Worm (Caenorhabditis elegans): Measurements from ENCODE around the gene srbc-65.
A peak's percentile ranks its signal among the peaks of the same experiment; 100 is the strongest.

Gene srbc-65

ce11 chrV:16526858-16527257 lies 23.9 kb upstream of the srbc-65 start, which contains the start of gene F36D3.8:
TSS of gene F36D3.8 (plus strand) at chrV:16527158.
- TF ChIP-seq nhr-77 (tag; optimal IDR thresholded peaks at IDR 0.05) (no peak), ztf-11 (tag; optimal IDR thresholded peaks at IDR 0.05) (no peak), unc-55 (GFP tag; optimal IDR thresholded peaks at IDR 0.05) (no peak), nhr-6 (tag; optimal IDR thresholded peaks at IDR 0.05) (no peak), nhr-21 (tag; optimal IDR thresholded peaks at IDR 0.05) (no peak), sma-9 (GFP tag; optimal IDR thresholded peaks at IDR 0.05) (no peak), sma-9 (tag; optimal IDR thresholded peaks at IDR 0.05) (no peak), ZK546.5 (tag; optimal IDR thresholded peaks at IDR 0.05) (no peak), lin-13 (GFP tag; optimal IDR thresholded peaks at IDR 0.05) (no peak), C34F6.9 (tag; optimal IDR thresholded peaks at IDR 0.05) (no peak), nhr-11 (tag; optimal IDR thresholded peaks at IDR 0.05) (no peak), mab-5 (tag; optimal IDR thresholded peaks at IDR 0.05) (no peak), gmeb-1 (tag; optimal IDR thresholded peaks at IDR 0.05) (no peak)

ce11 chrV:16527796-16528195 lies 23.0 kb upstream of the srbc-65 start, which contains the start of gene F36D3.16:
TSS of gene F36D3.16 (plus strand) at chrV:16528096.
- no peak for TF ChIP-seq sem-4 (tag; optimal IDR thresholded peaks at IDR 0.05)
- no peak for TF ChIP-seq egl-27 (tag; optimal IDR thresholded peaks at IDR 0.05)
- TF ChIP-seq dmd-4 (tag; optimal IDR thresholded peaks at IDR 0.05) = no peak

ce11 chrV:16534000-16534399 lies 16.8 kb upstream of the srbc-65 start, which contains the start of gene cpr-2:
TSS of gene cpr-2 (minus strand) at chrV:16534100.
- no peak for TF ChIP-seq unc-39 (tag; optimal IDR thresholded peaks at IDR 0.05)
- TF ChIP-seq F13H6.1 (tag; optimal IDR thresholded peaks at IDR 0.05) = no peak
- no peak for TF ChIP-seq snpc-4 (tag; optimal IDR thresholded peaks at IDR 0.05)
- TF ChIP-seq ceh-82 (tag; optimal IDR thresholded peaks at IDR 0.05) = no peak
- TF ChIP-seq aly-2 (tag; optimal IDR thresholded peaks at IDR 0.05) = no peak
- no peak for TF ChIP-seq lsy-2 (tag; optimal IDR thresholded peaks at IDR 0.05)

- TF ChIP-seq unc-62 (GFP tag; optimal IDR thresholded peaks at IDR 0.05) = no peak
Observed at ce11 chrV:16535172-16535571, 15.6 kb upstream of the srbc-65 start, which contains the start of gene Y32B12B.8. TSS of gene Y32B12B.8 (plus strand) at chrV:16535472.

- TF ChIP-seq sem-4 (tag; optimal IDR thresholded peaks at IDR 0.05) (no peak), zag-1 (tag; optimal IDR thresholded peaks at IDR 0.05) (no peak), nhr-11 (tag; optimal IDR thresholded peaks at IDR 0.05) (no peak), ceh-16 (tag; optimal IDR thresholded peaks at IDR 0.05) (no peak), unc-62 (GFP tag; optimal IDR thresholded peaks at IDR 0.05) (no peak), lin-13 (GFP tag; optimal IDR thresholded peaks at IDR 0.05) (no peak), gmeb-1 (tag; optimal IDR thresholded peaks at IDR 0.05) (no peak), nhr-10 (tag; optimal IDR thresholded peaks at IDR 0.05) (no peak), lin-11 (tag; optimal IDR thresholded peaks at IDR 0.05) (no peak), nhr-21 (tag; optimal IDR thresholded peaks at IDR 0.05) (no peak), ceh-82 (tag; optimal IDR thresholded peaks at IDR 0.05) (no peak), ZK546.5 (tag; optimal IDR thresholded peaks at IDR 0.05) (no peak), blmp-1 (tag; optimal IDR thresholded peaks at IDR 0.05; ENCODE audit: insufficient read depth) (no peak)
Observed at ce11 chrV:16536701-16537100, 14.1 kb upstream of the srbc-65 start, which contains the start of gene Y32B12B.1. TSS of gene Y32B12B.1 (plus strand) at chrV:16537001.

- no peak for TF ChIP-seq zag-1 (tag; optimal IDR thresholded peaks at IDR 0.05)
- no peak for TF ChIP-seq nhr-11 (tag; optimal IDR thresholded peaks at IDR 0.05)
- TF ChIP-seq gmeb-1 (tag; optimal IDR thresholded peaks at IDR 0.05) = peak; percentile 72
- no peak for TF ChIP-seq sem-4 (tag; optimal IDR thresholded peaks at IDR 0.05)
- TF ChIP-seq nhr-129 (tag; optimal IDR thresholded peaks at IDR 0.05) = peak; percentile 3
- peak; percentile 80 for TF ChIP-seq unc-55 (GFP tag; optimal IDR thresholded peaks at IDR 0.05)
- no peak for TF ChIP-seq ztf-4 (tag; optimal IDR thresholded peaks at IDR 0.05)
- TF ChIP-seq C34F6.9 (tag; optimal IDR thresholded peaks at IDR 0.05) = peak; percentile 44
- TF ChIP-seq mdl-1 (tag; optimal IDR thresholded peaks at IDR 0.05) = peak in 1 of 2 experiments; percentile 36
- peak; percentile 90 to 97 for TF ChIP-seq lsy-2 (tag; optimal IDR thresholded peaks at IDR 0.05)
- peak; percentile 12 for TF ChIP-seq sma-3 (GFP tag; optimal IDR thresholded peaks at IDR 0.05)
Observed at ce11 chrV:16537908-16538446, 12.8 kb upstream of the srbc-65 start, which contains the start of gene Y32B12B.2. TSS of gene Y32B12B.2 (plus strand) at chrV:16538396.
